Fruit fly (Drosophila melanogaster) whole organism, prepupa: ENCODE measurements around the gene CG6398.

ENCODE experiments used
- Blimp-1 ChIP-seq: fragments of 200-800 bp; sonication (Bioruptor generic); optimal IDR thresholded peaks from 3 replicates; lab custom pipeline; 2017; ENCODE audit warnings: missing biosample characterization, missing genetic modification characterization, mild to moderate bottlenecking, moderate library complexity, missing genetic modification reagents
- CG10631 ChIP-seq: fragments of 200-800 bp; sonication (Bioruptor generic); optimal IDR thresholded peaks from 2 replicates; lab custom pipeline; 2016; ENCODE audit warnings: missing biosample characterization, missing genetic modification characterization
- CG10669 ChIP-seq: fragments of 200-800 bp; sonication (Bioruptor generic); optimal IDR thresholded peaks from 3 replicates; lab custom pipeline; 2018; ENCODE audit warnings: missing biosample characterization, mild to moderate bottlenecking, missing genetic modification characterization, moderate library complexity
- CG11762 ChIP-seq: fragments of 200-800 bp; sonication (Bioruptor generic); optimal IDR thresholded peaks from 3 replicates; lab custom pipeline; 2016; ENCODE audit warnings: missing biosample characterization, missing genetic modification characterization; ENCODE audit not compliant: insufficient read depth
- CG15336 ChIP-seq: fragments of 200-800 bp; sonication (Bioruptor generic); IDR thresholded peaks from 2 replicates; pipeline ENCODE4 v1.3.6; 2022; ENCODE audit warnings: missing biosample characterization, missing genetic modification characterization
- CG1621 ChIP-seq: fragments of 200-800 bp; sonication (Bioruptor generic); optimal IDR thresholded peaks from 3 replicates; lab custom pipeline; 2018; ENCODE audit warnings: missing biosample characterization, mild to moderate bottlenecking, missing genetic modification characterization
- CG16779 ChIP-seq: fragments of 200-800 bp; sonication (Bioruptor generic); optimal IDR thresholded peaks from 3 replicates; lab custom pipeline; 2017; ENCODE audit warnings: missing biosample characterization, mild to moderate bottlenecking, missing genetic modification characterization
- CG3032 ChIP-seq: fragments of 200-800 bp; optimal IDR thresholded peaks from 2 replicates; lab custom pipeline; 2019; ENCODE audit warnings: missing biosample characterization, mild to moderate bottlenecking, missing genetic modification characterization, moderate library complexity
- CG31627 ChIP-seq: fragments of 200-800 bp; sonication (Bioruptor generic); optimal IDR thresholded peaks from 3 replicates; lab custom pipeline; 2016; ENCODE audit warnings: missing biosample characterization, missing genetic modification characterization
- CG3919 ChIP-seq: fragments of 200-800 bp; sonication (Bioruptor generic); optimal IDR thresholded peaks from 3 replicates; lab custom pipeline; 2016; ENCODE audit warnings: missing biosample characterization, missing genetic modification characterization
- CG4318 ChIP-seq: fragments of 200-800 bp; sonication (Bioruptor generic); optimal IDR thresholded peaks from 3 replicates; lab custom pipeline; 2017; ENCODE audit warnings: missing biosample characterization, mild to moderate bottlenecking, missing genetic modification characterization
- CG6163 ChIP-seq: fragments of 200-800 bp; sonication (Bioruptor generic); IDR thresholded peaks from 3 replicates; pipeline ENCODE4 v1.3.6; 2022; ENCODE audit warnings: missing biosample characterization, missing genetic modification characterization
- CG6276 ChIP-seq: fragments of 200-800 bp; sonication (Bioruptor generic); optimal IDR thresholded peaks from 2 replicates; lab custom pipeline; 2017; ENCODE audit warnings: missing biosample characterization, mild to moderate bottlenecking, missing genetic modification characterization
- CG6792 ChIP-seq: fragments of 200-800 bp; sonication (Bioruptor generic); optimal IDR thresholded peaks from 3 replicates; lab custom pipeline; 2016; ENCODE audit warnings: missing biosample characterization, missing genetic modification characterization
- CG6808 ChIP-seq: fragments of 200-800 bp; sonication (Bioruptor generic); optimal IDR thresholded peaks from 3 replicates; lab custom pipeline; 2017; ENCODE audit warnings: missing biosample characterization, missing genetic modification characterization, mild to moderate bottlenecking, moderate library complexity, missing genetic modification reagents
- CG7368 ChIP-seq: fragments of 200-800 bp; sonication (Bioruptor generic); optimal IDR thresholded peaks from 3 replicates; lab custom pipeline; 2016; ENCODE audit warnings: missing biosample characterization, missing genetic modification characterization
- CG8319 ChIP-seq: fragments of 200-800 bp; sonication (Bioruptor generic); optimal IDR thresholded peaks from 3 replicates; lab custom pipeline; 2016; ENCODE audit warnings: missing biosample characterization, missing genetic modification characterization
- CG8632 ChIP-seq: fragments of 200-800 bp; sonication (Bioruptor generic); optimal IDR thresholded peaks from 3 replicates; lab custom pipeline; 2016; ENCODE audit warnings: missing biosample characterization, missing genetic modification characterization
- CG9139 ChIP-seq: fragments of 200-800 bp; sonication (Bioruptor generic); optimal IDR thresholded peaks from 3 replicates; lab custom pipeline; 2017; ENCODE audit warnings: missing biosample characterization, mild to moderate bottlenecking, missing genetic modification characterization
- Eip75B ChIP-seq: fragments of 200-800 bp; sonication (Bioruptor generic); optimal IDR thresholded peaks from 3 replicates; lab custom pipeline; 2016; ENCODE audit warnings: missing biosample characterization, missing genetic modification characterization
- Eip78C ChIP-seq: fragments of 200-800 bp; sonication (Bioruptor generic); peaks from one replicate; lab custom pipeline; 2016; ENCODE audit warnings: missing biosample characterization, missing genetic modification characterization
- Eip93F ChIP-seq: fragments of 200-800 bp; sonication (Bioruptor generic); optimal IDR thresholded peaks from 2 replicates; lab custom pipeline; 2016; ENCODE audit warnings: missing biosample characterization, mild to moderate bottlenecking, missing genetic modification characterization
- Ets21C ChIP-seq: fragments of 200-800 bp; sonication (Bioruptor generic); optimal IDR thresholded peaks from 3 replicates; lab custom pipeline; 2016; ENCODE audit warnings: missing biosample characterization, missing genetic modification characterization
- Ets96B ChIP-seq: fragments of 200-800 bp; optimal IDR thresholded peaks from 2 replicates; lab custom pipeline; 2019; ENCODE audit warnings: missing biosample characterization, mild to moderate bottlenecking, missing genetic modification characterization, moderate library complexity
- Gug ChIP-seq: fragments of 200-800 bp; sonication (Bioruptor generic); IDR thresholded peaks from 2 replicates; pipeline ENCODE4 v1.3.6; 2022; ENCODE audit warnings: missing biosample characterization, missing genetic modification characterization
- Hr38 ChIP-seq: sonication (Bioruptor generic); optimal IDR thresholded peaks from 2 replicates; lab custom pipeline; 2016; ENCODE audit warnings: missing biosample characterization, missing genetic modification characterization
- Hr39 ChIP-seq: fragments of 200-800 bp; sonication (Bioruptor generic); optimal IDR thresholded peaks from 2 replicates; lab custom pipeline; 2016; ENCODE audit warnings: missing biosample characterization, missing genetic modification characterization
- Hr4 ChIP-seq: fragments of 200-800 bp; sonication (Bioruptor generic); optimal IDR thresholded peaks from 3 replicates; lab custom pipeline; 2016; ENCODE audit warnings: missing biosample characterization, missing genetic modification characterization
- Lpt ChIP-seq: fragments of 200-800 bp; sonication (Bioruptor generic); optimal IDR thresholded peaks from 3 replicates; lab custom pipeline; 2016; ENCODE audit warnings: missing biosample characterization, missing genetic modification characterization
- Met ChIP-seq: fragments of 200-800 bp; sonication (Bioruptor generic); optimal IDR thresholded peaks from 3 replicates; lab custom pipeline; 2016; ENCODE audit warnings: missing biosample characterization, missing genetic modification characterization
- OdsH ChIP-seq: fragments of 200-800 bp; sonication (Bioruptor generic); optimal IDR thresholded peaks from 3 replicates; lab custom pipeline; 2016; ENCODE audit warnings: missing biosample characterization, missing genetic modification characterization
- Smox ChIP-seq: fragments of 200-800 bp; sonication (Bioruptor generic); optimal IDR thresholded peaks from 3 replicates; lab custom pipeline; 2016; ENCODE audit warnings: missing biosample characterization, missing genetic modification characterization
- Sox14 ChIP-seq: fragments of 200-800 bp; sonication (Bioruptor generic); optimal IDR thresholded peaks from 3 replicates; lab custom pipeline; 2016; ENCODE audit warnings: missing biosample characterization, missing genetic modification characterization
- Sox15 ChIP-seq: fragments of 200-800 bp; sonication (Bioruptor generic); optimal IDR thresholded peaks from 3 replicates; lab custom pipeline; 2016; ENCODE audit warnings: missing biosample characterization, missing genetic modification characterization
- cyc ChIP-seq: fragments of 200-800 bp; sonication (Bioruptor generic); optimal IDR thresholded peaks from 3 replicates; lab custom pipeline; 2016; ENCODE audit warnings: missing biosample characterization, missing genetic modification characterization
- dac ChIP-seq: fragments of 200-800 bp; sonication (Bioruptor generic); optimal IDR thresholded peaks from 2 replicates; lab custom pipeline; 2017; ENCODE audit warnings: missing biosample characterization, mild to moderate bottlenecking, missing genetic modification characterization
- dsx ChIP-seq: fragments of 200-800 bp; optimal IDR thresholded peaks from 3 replicates; lab custom pipeline; 2019; ENCODE audit warnings: missing biosample characterization, mild to moderate bottlenecking, missing genetic modification characterization, moderate library complexity; ENCODE audit not compliant: poor library complexity, severe bottlenecking
- esn ChIP-seq: fragments of 200-800 bp; sonication (Bioruptor generic); optimal IDR thresholded peaks from 2 replicates; lab custom pipeline; 2016; ENCODE audit warnings: missing biosample characterization, mild to moderate bottlenecking, missing genetic modification characterization, moderate library complexity
- fd59A ChIP-seq: fragments of 200-800 bp; sonication (Bioruptor generic); optimal IDR thresholded peaks from 2 replicates; lab custom pipeline; 2017; ENCODE audit warnings: missing biosample characterization, mild to moderate bottlenecking, missing genetic modification characterization, missing genetic modification reagents
- lz ChIP-seq: fragments of 200-800 bp; sonication (Bioruptor generic); optimal IDR thresholded peaks from 3 replicates; lab custom pipeline; 2016; ENCODE audit warnings: missing biosample characterization, missing genetic modification characterization
- net ChIP-seq: fragments of 200-800 bp; sonication (Bioruptor generic); optimal IDR thresholded peaks from 3 replicates; lab custom pipeline; 2016; ENCODE audit warnings: missing biosample characterization, missing genetic modification characterization
- salr ChIP-seq, 2 experiments: fragments of 200-800 bp; sonication (Bioruptor generic); optimal IDR thresholded peaks; 3 replicates each; lab custom pipeline; 2016 to 2018; ENCODE audit warnings: missing biosample characterization in 2 of 2, missing genetic modification characterization in 2 of 2, mild to moderate bottlenecking in 1 of 2
- ss ChIP-seq, 2 experiments: fragments of 200-800 bp; sonication (Bioruptor generic); optimal IDR thresholded peaks; 2 replicates in 1 of 2; 3 replicates in 1 of 2; lab custom pipeline; 2017 to 2018; ENCODE audit warnings: mild to moderate bottlenecking in 2 of 2, missing biosample characterization in 2 of 2, missing genetic modification characterization in 2 of 2, moderate library complexity in 1 of 2
- svp ChIP-seq: fragments of 200-800 bp; sonication (Bioruptor generic); peaks from one replicate; lab custom pipeline; 2016; ENCODE audit warnings: missing biosample characterization, missing genetic modification characterization
- vri ChIP-seq: fragments of 200-800 bp; sonication (Bioruptor generic); optimal IDR thresholded peaks from 3 replicates; lab custom pipeline; 2016; ENCODE audit warnings: missing biosample characterization, mild to moderate bottlenecking, missing genetic modification characterization

Gene CG6398

dm6 chrX:17802353-17803121, 28.1 kb upstream of the CG6398 start (continued):
- peak; percentile 76 for TF ChIP-seq CG6792
- TF ChIP-seq CG31627: peak; percentile 80
- TF ChIP-seq CG9139: peak; percentile 55
- peak; percentile 84 for TF ChIP-seq Hr39
- peak; percentile 79 for TF ChIP-seq cyc (GFP tag; lab: Kevin White, UChicago)
- TF ChIP-seq Blimp-1 (GFP tag; lab: Kevin White, UChicago): peak; percentile 56
- TF ChIP-seq Ets96B (tag; lab: Kevin White, UChicago): peak; percentile 57
- TF ChIP-seq Gug (GFP tag; lab: Robert Waterston, UW): peak; percentile 34; the same call in 1 of the 2 replicates
- peak; percentile 86 for TF ChIP-seq esn (GFP tag; lab: Kevin White, UChicago)
- TF ChIP-seq CG1621: peak; percentile 58
- TF ChIP-seq CG4318 (GFP tag; lab: Kevin White, UChicago): peak; percentile 70
- TF ChIP-seq CG6163 (GFP tag; lab: Robert Waterston, UW): peak; percentile 58
- TF ChIP-seq Smox (GFP tag; lab: Kevin White, UChicago): peak; percentile 84
- TF ChIP-seq CG3032 (tag; lab: Kevin White, UChicago): peak; percentile 47
- TF ChIP-seq Eip93F (GFP tag; lab: Kevin White, UChicago): peak; percentile 36
- TF ChIP-seq svp (GFP tag; lab: Kevin White, UChicago): peak; percentile 86
- TF ChIP-seq Hr4: peak; percentile 71
- peak; percentile 70 for TF ChIP-seq Eip75B
- TF ChIP-seq Eip78C: peak; percentile 95
- peak; percentile 64 for TF ChIP-seq dac (GFP tag; lab: Kevin White, UChicago)
- peak; percentile 69 for TF ChIP-seq CG7368 (GFP tag; lab: Kevin White, UChicago)
- peak; percentile 82 for TF ChIP-seq Met (GFP tag; lab: Kevin White, UChicago)
- TF ChIP-seq net (GFP tag; lab: Kevin White, UChicago): peak; percentile 71
- peak; percentile 25 to 78 for TF ChIP-seq salr (GFP tag; optimal IDR thresholded peaks at IDR 0.05; lab: Kevin White, UChicago)
- peak; percentile 64 for TF ChIP-seq Sox15 (GFP tag; lab: Kevin White, UChicago)
- peak; percentile 74 for TF ChIP-seq CG6808
- TF ChIP-seq Hr38: no peak
- peak; percentile 61 for TF ChIP-seq CG11762 (GFP tag; lab: Kevin White, UChicago)
- TF ChIP-seq Sox14 (GFP tag; lab: Kevin White, UChicago): peak; percentile 84
- TF ChIP-seq CG10669 (GFP tag; lab: Kevin White, UChicago): peak; percentile 80
- peak; percentile 68 for TF ChIP-seq CG6276
- peak; percentile 49 for TF ChIP-seq Lpt (GFP tag; lab: Kevin White, UChicago)
- TF ChIP-seq Ets21C (GFP tag; lab: Kevin White, UChicago): peak; percentile 68
- peak; percentile 44 for TF ChIP-seq CG16779 (tag; lab: Kevin White, UChicago)
- TF ChIP-seq, all 60 proteins: peak for 57

DNA sequence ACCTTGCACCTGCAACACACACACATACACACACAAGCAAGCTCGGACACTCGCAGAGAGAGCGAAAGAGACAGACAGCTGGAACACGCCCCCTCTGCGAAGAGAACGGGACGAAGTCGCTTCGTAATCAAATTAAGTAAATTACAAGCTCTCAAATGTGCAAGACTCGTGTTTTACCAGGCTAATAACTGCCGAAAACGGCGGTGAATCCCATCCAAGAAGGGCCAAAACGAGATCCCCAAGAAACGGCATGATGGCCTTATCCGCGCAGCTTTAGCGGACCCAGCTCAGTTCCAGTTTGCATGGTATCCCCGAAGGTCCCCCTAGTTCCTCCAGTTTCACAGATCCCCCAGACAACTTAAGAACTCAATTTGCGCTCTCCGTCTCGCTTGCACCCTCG, 26.6 kb upstream of the CG6398 start:
- no peak for TF ChIP-seq Lpt (GFP tag; lab: Kevin White, UChicago)
- peak; percentile 42 for TF ChIP-seq Eip78C

dm6 chrX:17806335-17806734, 24.3 kb upstream of the CG6398 start:
- TF ChIP-seq CG8632 (GFP tag; lab: Kevin White, UChicago) (no peak), CG6808 (peak; percentile 71), CG31627 (no peak), OdsH (GFP tag; lab: Kevin White, UChicago) (peak; percentile 10), CG8319 (GFP tag; lab: Kevin White, UChicago) (no peak), Met (GFP tag; lab: Kevin White, UChicago) (no peak), net (GFP tag; lab: Kevin White, UChicago) (no peak), CG10631 (GFP tag; lab: Kevin White, UChicago) (peak; percentile 16), CG6276 (no peak), CG9139 (peak; percentile 77), lz (GFP tag; lab: Kevin White, UChicago) (no peak), CG3032 (tag; lab: Kevin White, UChicago) (peak; percentile 19), Eip75B (no peak), ss (GFP tag; optimal IDR thresholded peaks at IDR 0.05; lab: Kevin White, UChicago) (peak; percentile 81 to 93), CG15336 (no peak), CG16779 (tag; lab: Kevin White, UChicago) (no peak), Hr39 (no peak), dsx (GFP tag; lab: Kevin White, UChicago) (no peak), CG7368 (GFP tag; lab: Kevin White, UChicago) (no peak), fd59A (GFP tag; lab: Kevin White, UChicago) (no peak), dac (GFP tag; lab: Kevin White, UChicago) (no peak), vri (no peak), CG3919 (GFP tag; lab: Kevin White, UChicago) (no peak), Hr38 (no peak)
